Fruit fly (Drosophila melanogaster) whole organism, larva: ENCODE data around the gene lute.

Experiments used
- noc ChIP-seq: fragments of 200-800 bp; sonication (Bioruptor generic); optimal IDR thresholded peaks from 3 replicates; lab custom pipeline; 2019; ENCODE audit warnings: missing biosample characterization, mild to moderate bottlenecking, missing genetic modification characterization, moderate library complexity

Gene lute

DNA sequence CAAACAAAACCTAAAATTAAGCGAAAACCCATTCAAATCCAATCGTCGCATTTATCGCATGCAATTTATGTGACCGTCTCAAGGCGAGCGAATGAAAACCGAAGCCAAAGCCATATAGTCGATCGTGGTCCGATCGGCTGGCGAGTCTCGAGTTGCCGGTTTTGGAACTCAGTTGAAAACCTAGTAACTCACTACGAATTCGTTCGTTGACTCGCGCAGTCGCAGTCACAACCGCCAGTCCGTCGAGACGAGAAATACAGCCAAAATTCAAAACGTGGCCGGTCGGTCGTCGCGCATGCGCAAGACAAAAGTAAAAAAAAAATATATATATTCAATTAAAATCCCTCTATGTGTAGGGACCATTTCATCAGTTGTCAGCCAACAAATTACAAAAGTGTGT is at the start of gene lute:
Gene lute, plus strand, starts transcription at position 203 of the 400 bp plus-strand sequence.
- no peak for TF ChIP-seq noc (tag; lab: Kevin White, UChicago)

DNA sequence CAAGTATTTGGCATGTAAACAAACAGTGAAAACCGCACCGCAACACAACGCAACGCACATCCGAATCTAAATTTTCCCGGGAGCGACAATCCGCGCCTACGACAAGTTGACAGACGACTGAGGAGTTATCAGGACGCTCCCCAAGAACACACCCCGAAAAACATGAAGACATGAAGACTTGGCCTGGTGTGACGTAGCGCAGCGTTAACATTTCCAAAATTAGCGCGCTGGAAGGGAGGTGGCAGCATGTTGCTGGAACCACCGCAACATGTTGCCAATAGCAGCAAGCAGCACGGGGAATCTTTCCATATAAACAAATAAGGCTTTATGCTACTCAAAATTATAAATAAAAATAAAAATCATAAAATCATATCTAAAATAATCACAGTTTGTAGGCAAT is 33.5 kb upstream of the lute start:
- no peak for TF ChIP-seq noc (tag; lab: Kevin White, UChicago)

DNA sequence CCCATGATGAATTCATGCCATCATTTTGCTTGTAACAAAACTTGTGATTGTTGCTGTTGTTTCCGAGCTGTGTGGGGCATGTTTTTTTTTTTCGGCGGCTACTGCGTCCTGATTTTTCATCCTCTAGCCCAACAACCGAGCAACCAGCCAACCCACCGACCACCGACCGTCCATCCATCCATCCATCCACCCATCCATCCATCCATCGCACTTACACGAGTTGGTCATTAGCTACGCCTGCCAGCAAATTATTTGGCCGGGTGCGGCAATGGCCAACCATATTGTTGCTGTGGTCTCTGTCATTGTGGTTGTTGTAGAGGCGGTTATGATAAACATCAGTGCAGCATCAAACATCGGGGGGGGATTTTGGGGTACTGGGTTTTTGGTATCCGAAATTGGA is 20.4 kb upstream of the lute start:
- TF ChIP-seq noc (tag; lab: Kevin White, UChicago), result no peak

DNA sequence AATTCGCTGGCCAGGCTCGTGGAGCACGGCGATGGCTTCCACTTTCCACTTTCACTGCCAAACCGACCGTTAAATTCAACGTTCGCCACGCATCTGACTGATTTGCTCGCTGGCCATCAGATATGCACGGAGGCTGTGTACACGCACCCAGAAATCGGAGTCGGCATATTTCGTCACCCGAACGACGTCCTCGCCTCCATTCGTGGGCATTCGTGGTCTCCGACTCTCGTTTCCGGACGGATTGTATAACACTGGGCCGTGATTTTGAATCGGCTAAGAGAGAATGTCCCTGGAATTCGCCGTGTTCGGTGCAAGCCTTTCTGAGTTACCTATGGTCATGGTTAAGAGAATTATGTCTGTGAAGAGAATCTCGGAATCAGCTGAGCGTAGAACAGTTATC is 13.7 kb upstream of the lute start, which contains the start of gene beat-IIa:
Gene beat-IIa, minus strand, starts transcription at position 97 of the 400 bp plus-strand sequence.
- no peak for TF ChIP-seq noc (tag; lab: Kevin White, UChicago)

DNA sequence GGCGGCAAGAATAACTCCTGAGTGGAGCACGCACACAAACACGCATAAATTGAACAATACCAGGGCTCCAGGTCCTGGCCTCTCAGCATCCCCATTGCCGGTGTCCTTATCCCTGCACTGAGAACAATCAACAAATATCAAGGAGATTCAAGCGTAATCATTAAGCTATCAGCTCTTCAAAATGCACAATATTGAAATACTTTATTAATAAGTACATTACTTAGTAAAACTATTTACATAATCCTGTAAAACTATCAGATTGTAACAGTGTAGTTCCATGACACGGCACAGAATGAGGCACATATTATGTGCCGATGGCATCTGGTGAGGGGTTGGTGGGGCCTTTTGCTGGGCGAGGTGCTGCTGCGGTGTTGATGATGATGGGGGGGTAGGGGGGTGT is 8.7 kb upstream of the lute start:
- TF ChIP-seq noc (tag; lab: Kevin White, UChicago), result no peak

DNA sequence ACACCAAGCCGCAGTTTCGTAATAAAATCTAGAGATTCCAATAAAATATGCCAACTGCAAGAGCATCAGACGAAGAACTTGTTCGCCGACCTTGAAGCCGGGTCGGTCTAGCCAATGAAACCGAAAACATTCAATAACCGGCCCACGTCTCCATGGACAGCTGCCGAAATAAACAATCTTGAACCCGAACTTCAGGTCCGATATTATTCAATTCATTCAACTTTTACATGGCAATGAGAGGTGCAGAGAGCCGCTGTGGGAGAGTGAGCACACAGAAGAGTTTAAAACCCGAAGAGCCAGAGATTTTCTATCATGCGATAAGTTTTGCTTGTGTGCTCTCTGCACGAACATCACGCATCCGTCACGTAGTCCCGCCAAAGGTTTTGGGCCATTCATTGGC is 2.2 kb upstream of the lute start:
- TF ChIP-seq noc (tag; lab: Kevin White, UChicago), result no peak

DNA sequence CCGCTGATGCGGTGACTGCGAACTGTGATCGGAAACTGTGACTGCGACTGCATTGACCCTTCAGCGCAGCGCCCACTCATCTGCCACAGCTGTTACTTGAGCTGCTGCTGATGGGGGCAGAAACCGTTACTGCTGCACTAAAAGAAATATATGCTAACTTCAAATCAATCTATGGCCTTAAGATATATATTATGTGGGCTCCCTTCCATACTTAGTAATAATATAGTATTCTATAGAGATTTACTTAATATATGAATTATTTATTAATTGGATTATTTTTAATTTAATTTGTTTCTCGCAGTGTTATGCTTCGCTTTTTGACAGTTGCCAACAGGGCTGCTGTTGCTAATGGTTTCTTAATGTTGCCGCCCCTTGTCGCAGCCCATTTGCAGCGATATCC is 693 bp upstream of the lute start:
- TF ChIP-seq noc (tag; lab: Kevin White, UChicago), result no peak

DNA sequence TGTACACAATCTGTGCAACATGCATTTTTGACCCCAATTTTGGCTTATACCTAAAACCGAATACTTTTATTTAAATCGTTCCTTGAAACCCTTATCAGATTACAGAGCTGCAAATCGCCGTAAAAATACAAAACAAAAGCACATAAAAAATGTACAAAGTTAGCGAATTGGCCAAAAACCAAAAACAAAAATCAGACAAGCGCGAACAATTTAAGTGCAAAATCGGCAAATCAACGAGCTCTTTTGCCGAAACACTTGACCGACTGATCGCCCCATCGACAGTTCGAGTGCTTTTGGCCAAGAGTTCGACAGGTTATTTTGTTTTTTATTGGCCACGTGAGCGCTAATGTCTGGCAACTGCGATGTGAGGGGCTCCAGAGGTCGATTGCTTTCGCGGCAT is 2.2 kb downstream of the lute start:
- no peak for TF ChIP-seq noc (tag; lab: Kevin White, UChicago)

DNA sequence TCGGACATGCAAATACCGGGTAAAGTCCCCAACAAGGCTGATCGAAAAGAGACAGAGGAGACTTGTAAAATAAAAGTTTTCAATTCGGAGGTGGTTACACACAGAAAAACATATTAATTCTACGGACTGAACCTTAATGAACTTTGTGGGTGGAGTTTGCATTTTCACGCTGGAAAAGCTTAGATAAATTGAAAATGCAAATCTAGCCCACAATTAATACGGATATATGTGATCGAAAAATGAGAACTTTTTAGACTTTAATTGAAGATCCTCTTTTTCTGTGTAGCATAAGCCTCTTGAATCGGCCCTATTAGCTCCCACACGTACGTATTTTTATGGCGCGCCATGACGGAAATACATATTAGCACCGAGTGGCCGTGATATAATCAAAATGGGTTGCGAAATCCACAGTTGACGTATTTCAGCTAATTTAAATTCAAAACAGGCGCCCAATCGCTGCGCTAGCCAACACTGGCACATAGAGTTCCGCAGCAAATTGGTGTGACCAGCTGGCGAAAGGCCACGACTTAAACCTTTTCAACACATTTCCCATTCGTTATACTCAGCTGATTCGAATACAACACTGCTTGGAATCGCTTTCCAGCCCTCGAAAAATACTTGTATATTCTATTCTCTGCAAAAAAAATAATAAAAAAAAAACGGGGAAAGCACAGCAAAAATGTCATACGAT is 5.7 kb downstream of the lute start:
- no peak for TF ChIP-seq noc (tag; lab: Kevin White, UChicago)

DNA sequence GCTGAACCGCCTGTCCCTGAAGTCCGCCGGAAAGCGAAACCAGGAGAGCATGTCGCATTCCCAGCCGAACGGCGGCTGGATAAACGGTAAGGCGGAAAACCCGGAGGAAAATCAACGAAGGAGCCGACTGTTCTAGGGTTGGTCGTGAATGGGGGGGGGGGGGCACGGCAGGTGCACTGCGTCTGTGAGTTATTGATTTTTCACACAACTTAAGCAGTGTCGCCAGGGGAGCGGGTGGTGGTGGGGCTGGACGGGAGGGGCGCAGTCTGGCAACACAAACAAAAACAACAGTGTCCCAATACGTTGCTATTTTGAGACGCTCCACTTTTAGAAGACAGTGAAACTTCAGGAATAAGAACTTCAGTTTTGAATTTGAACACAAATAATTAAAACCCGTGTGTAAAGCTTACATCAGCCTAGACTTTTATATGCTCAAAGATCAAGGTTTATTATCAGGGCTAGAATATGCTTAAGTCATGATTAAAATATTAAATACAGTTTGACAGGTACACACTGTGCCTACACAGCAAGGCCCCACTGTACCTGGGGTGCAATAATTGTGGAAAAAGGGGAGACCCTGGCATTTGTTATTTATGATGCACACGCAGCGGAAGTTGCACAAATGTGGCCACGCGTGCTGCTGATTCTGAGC is 6.5 kb downstream of the lute start:
- TF ChIP-seq noc (tag; lab: Kevin White, UChicago), result peak; percentile 32

DNA sequence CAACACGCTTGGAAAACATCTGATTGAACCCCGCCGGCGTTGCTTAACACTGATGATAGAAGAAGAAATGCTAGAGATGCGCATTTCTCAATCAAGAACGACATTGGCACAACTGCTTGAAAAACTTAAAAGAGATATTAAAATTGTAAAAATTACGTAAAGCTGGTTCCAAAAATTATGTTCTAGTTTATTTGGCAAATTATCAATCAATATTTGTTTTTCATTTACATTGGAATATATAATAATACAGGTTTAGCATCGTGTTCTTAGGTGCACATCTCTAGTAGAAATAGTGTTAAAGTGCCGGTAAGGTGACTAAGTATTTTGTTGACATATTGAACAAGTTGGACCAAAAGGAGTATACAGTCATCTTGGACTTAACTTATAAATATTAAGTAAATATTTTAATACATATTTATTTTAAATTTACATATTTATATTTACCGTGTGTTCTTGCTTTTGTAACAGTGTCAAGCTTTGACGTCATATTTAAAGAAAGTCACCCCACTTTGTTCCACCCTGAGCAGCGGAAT is 11.6 kb downstream of the lute start, which contains the start of the genes Brf and sds22:
Gene Brf, minus strand, starts transcription at position 25 of the 533 bp plus-strand sequence.
Gene sds22, plus strand, starts transcription at position 282 of the 533 bp plus-strand sequence.
- peak; percentile 97 for TF ChIP-seq noc (tag; lab: Kevin White, UChicago)

DNA sequence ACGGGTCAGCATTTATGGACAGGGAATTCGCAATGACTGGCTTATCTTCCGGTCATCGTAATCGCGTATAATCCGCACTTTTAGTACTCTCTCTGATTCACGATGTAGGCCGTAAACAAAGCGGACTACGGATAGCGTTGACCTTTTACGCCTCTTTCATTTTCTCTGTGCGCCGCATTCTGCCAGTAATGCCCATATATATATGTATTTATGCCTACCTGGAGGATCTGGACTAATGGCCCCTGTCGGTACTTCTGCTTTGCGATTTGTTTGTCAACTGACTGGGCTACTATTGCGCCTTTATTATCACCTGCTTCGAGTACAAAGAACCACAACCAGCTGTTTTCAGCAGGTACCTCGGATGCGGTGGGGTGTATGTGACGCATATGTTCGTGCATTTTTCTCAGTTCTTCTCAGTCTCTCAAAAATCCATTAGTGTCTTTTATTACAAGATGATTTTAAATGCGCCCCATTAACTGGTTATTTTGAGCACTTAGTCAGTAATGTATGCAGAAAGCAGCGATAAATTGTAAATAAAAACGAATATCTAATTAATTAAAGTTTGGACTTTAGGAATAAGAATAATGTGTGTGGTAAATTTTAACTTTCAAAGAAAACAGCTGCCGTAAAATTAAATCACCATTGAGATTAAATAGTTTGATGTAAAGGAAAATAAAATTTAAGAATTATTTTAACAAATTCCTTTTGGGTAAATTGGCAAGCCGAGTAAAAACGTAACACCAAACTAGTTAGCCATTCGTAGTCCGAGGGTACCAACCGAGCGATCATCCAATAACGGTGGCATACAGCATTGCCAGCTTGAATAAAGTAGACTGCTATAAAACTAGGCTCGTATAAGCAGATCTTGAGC is 14.8 kb downstream of the lute start, which contains the start of gene CREG:
Gene CREG, minus strand, starts transcription at position 323 of the 871 bp plus-strand sequence.
- peak; percentile 69 for TF ChIP-seq noc (tag; lab: Kevin White, UChicago)

DNA sequence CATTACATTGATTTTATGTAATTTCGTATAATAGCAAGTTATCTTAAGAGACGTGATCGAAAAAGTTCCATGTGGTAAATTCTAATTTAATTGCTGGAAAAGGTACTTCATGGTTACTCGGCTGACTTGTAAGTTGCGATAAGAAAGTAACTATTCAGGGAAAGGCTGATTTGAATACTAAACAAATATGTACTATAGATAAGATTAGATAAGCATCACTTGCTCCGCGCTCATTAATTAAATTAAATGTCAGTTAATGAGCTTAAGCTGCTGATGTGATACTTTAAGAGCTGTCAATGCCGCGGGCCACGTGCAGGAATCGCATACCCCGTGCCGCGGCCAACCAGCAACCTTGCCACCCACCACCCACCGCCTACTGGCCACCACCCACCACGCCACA is 20.4 kb downstream of the lute start:
- TF ChIP-seq noc (tag; lab: Kevin White, UChicago), result no peak

DNA sequence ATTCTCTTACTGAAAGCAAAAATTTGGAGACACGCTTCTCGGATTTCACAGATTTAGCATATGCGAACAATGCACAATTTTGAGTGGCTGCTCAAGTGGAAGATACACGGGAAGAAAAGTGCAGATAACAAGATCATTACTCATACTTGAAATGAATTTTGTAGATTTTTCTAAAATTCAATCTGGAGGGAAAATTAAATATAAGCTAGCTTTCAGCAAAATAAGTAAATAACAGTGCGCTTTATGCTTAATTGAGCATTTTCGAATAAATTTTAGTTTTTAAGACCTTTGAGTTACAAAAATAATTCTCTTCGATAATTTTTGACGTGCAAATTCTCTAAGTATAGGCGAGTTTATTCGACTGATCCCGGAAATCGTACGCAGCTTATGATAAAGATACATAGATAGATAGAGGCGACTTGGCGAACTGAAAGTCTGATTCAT is 21.0 kb downstream of the lute start:
- no peak for TF ChIP-seq noc (tag; lab: Kevin White, UChicago)

DNA sequence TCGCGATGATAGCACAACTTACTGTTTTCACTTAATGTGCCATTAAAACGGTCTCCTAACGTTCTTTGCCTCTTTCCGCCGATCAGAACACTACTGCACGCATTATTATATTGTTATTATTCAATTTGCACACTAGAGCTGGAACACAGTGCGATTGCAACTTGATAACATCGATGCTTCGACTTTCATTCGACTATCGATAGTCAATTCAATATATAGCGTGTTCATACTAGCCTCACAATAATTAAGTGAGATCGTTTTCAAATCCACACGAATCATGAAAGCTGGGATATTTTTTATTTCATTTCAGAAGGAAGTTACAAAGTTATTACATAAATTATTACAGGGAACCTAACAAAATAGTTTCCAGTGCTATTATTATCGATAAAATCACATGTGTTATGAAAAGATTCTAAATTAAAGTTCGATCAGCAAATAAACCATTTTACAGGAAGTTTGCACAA is 21.6 kb downstream of the lute start:
- TF ChIP-seq noc (tag; lab: Kevin White, UChicago), result no peak
